Worm (Caenorhabditis elegans) whole organism, L2 larva: Measurements from ENCODE around the gene nhr-45.

Experiments
- C34F6.9 ChIP-seq: fragments of 150-350 bp; optimal IDR thresholded peaks from 2 replicates; lab custom pipeline; 2014; ENCODE audit warnings: missing biosample characterization, missing genetic modification characterization
- F13H6.1 ChIP-seq: sonication (generic microtip); optimal IDR thresholded peaks from 2 replicates; lab custom pipeline; 2016; ENCODE audit warnings: missing genetic modification characterization, missing compliant biosample characterization
- R02D3.7 ChIP-seq: fragments of 150-350 bp; optimal IDR thresholded peaks from 2 replicates; lab custom pipeline; 2014; ENCODE audit warnings: missing biosample characterization, missing genetic modification characterization
- Y55F3AM.14 ChIP-seq: fragments of 200-800 bp; sonication (Bioruptor generic); optimal IDR thresholded peaks from 2 replicates; lab custom pipeline; 2018; ENCODE audit warnings: mild to moderate bottlenecking, missing genetic modification characterization, missing compliant biosample characterization
- ZK546.5 ChIP-seq: sonication (generic microtip); optimal IDR thresholded peaks from 2 replicates; lab custom pipeline; 2017; ENCODE audit warnings: missing biosample characterization, missing genetic modification characterization
- alr-1 ChIP-seq: fragments of 150-350 bp; optimal IDR thresholded peaks from 2 replicates; lab custom pipeline; 2014; ENCODE audit warnings: missing biosample characterization, missing genetic modification characterization
- blmp-1 ChIP-seq: sonication (generic microtip); optimal IDR thresholded peaks from 2 replicates; lab custom pipeline; 2017; ENCODE audit warnings: missing genetic modification characterization, mild to moderate bottlenecking, missing compliant biosample characterization, antibody characterized with exemption, moderate library complexity; ENCODE audit not compliant: insufficient read depth
- ceh-16 ChIP-seq: fragments of 150-350 bp; optimal IDR thresholded peaks from 2 replicates; lab custom pipeline; 2014; ENCODE audit warnings: missing biosample characterization, missing genetic modification characterization
- crh-2 ChIP-seq: sonication (generic microtip); optimal IDR thresholded peaks from 2 replicates; lab custom pipeline; 2017; ENCODE audit warnings: missing biosample characterization, missing genetic modification characterization
- elt-3 ChIP-seq: sonication (generic microtip); optimal IDR thresholded peaks from 2 replicates; lab custom pipeline; 2017; ENCODE audit warnings: missing biosample characterization, missing genetic modification characterization
- fos-1 ChIP-seq: fragments of 150-350 bp; optimal IDR thresholded peaks from 2 replicates; lab custom pipeline; 2014; ENCODE audit warnings: missing biosample characterization, missing genetic modification characterization
- lin-11 ChIP-seq: fragments of 150-350 bp; sonication (generic microtip); optimal IDR thresholded peaks from 2 replicates; lab custom pipeline; 2014; ENCODE audit warnings: missing biosample characterization, missing genetic modification characterization, inconsistent platforms, mixed read lengths
- lin-13 ChIP-seq: fragments of 150-350 bp; optimal IDR thresholded peaks from 2 replicates; lab custom pipeline; 2014; ENCODE audit warnings: missing biosample characterization, missing genetic modification reagents, missing genetic modification characterization
- lin-39 ChIP-seq: fragments of 150-350 bp; optimal IDR thresholded peaks from 2 replicates; lab custom pipeline; 2014; ENCODE audit warnings: missing biosample characterization, missing genetic modification reagents, missing genetic modification characterization
- mbf-1 ChIP-seq: sonication (generic microtip); optimal IDR thresholded peaks from 2 replicates; lab custom pipeline; 2017; ENCODE audit warnings: missing biosample characterization, missing genetic modification characterization
- nhr-11 ChIP-seq: fragments of 150-350 bp; optimal IDR thresholded peaks from 2 replicates; lab custom pipeline; 2014; ENCODE audit warnings: missing biosample characterization, missing genetic modification characterization
- nhr-12 ChIP-seq: fragments of 150-350 bp; optimal IDR thresholded peaks from 2 replicates; lab custom pipeline; 2014; ENCODE audit warnings: missing biosample characterization, missing genetic modification characterization
- nhr-23 ChIP-seq: fragments of 150-350 bp; optimal IDR thresholded peaks from 2 replicates; lab custom pipeline; 2014; ENCODE audit warnings: missing biosample characterization, missing genetic modification reagents, missing genetic modification characterization
- nhr-25 ChIP-seq: fragments of 150-350 bp; sonication (generic microtip); optimal IDR thresholded peaks from 3 replicates; lab custom pipeline; 2014; ENCODE audit warnings: missing biosample characterization, missing genetic modification characterization
- peb-1 ChIP-seq: fragments of 150-350 bp; optimal IDR thresholded peaks from 2 replicates; lab custom pipeline; 2014; ENCODE audit warnings: missing biosample characterization, missing genetic modification characterization
- sem-4 ChIP-seq: fragments of 150-350 bp; optimal IDR thresholded peaks from 2 replicates; lab custom pipeline; 2014; ENCODE audit warnings: missing biosample characterization, missing genetic modification reagents, missing genetic modification characterization
- skn-1 ChIP-seq: sonication (generic microtip); optimal IDR thresholded peaks from 2 replicates; lab custom pipeline; 2017; ENCODE audit warnings: missing biosample characterization, missing genetic modification characterization
- sma-3 ChIP-seq: sonication (generic microtip); optimal IDR thresholded peaks from 2 replicates; lab custom pipeline; 2016; ENCODE audit warnings: missing genetic modification reagents, missing genetic modification characterization, missing compliant biosample characterization
- sma-9 ChIP-seq, 2 experiments: fragments of 150-350 bp in 1 of 2; sonication (generic microtip) in 1 of 2; optimal IDR thresholded peaks; 2 replicates each; lab custom pipeline; 2014 to 2016; ENCODE audit warnings: missing genetic modification characterization in 2 of 2, mild to moderate bottlenecking in 1 of 2, missing biosample characterization in 1 of 2, missing compliant biosample characterization in 1 of 2, missing genetic modification reagents in 1 of 2, moderate library complexity in 1 of 2
- unc-55 ChIP-seq: fragments of 150-350 bp; sonication (generic microtip); optimal IDR thresholded peaks from 3 replicates; lab custom pipeline; 2014; ENCODE audit warnings: missing biosample characterization, missing genetic modification reagents, missing genetic modification characterization
- unc-62 ChIP-seq: fragments of 150-350 bp; optimal IDR thresholded peaks from 2 replicates; lab custom pipeline; 2014; ENCODE audit warnings: missing biosample characterization, missing genetic modification reagents, missing genetic modification characterization
- zag-1 ChIP-seq: fragments of 150-350 bp; optimal IDR thresholded peaks from 2 replicates; lab custom pipeline; 2014; ENCODE audit warnings: missing biosample characterization, missing genetic modification characterization
- ztf-1 ChIP-seq: fragments of 200-800 bp; sonication (Bioruptor generic); conservative IDR thresholded peaks from 2 replicates; pipeline ENCODE4 v1.3.6; 2022; ENCODE audit warnings: missing genetic modification characterization, missing compliant biosample characterization
- ztf-11 ChIP-seq: sonication (generic microtip); optimal IDR thresholded peaks from 2 replicates; lab custom pipeline; 2017; ENCODE audit warnings: missing biosample characterization, missing genetic modification characterization
- ztf-4 ChIP-seq: fragments of 150-350 bp; optimal IDR thresholded peaks from 2 replicates; lab custom pipeline; 2014; ENCODE audit warnings: missing biosample characterization, missing genetic modification characterization

nhr-45 gene

DNA sequence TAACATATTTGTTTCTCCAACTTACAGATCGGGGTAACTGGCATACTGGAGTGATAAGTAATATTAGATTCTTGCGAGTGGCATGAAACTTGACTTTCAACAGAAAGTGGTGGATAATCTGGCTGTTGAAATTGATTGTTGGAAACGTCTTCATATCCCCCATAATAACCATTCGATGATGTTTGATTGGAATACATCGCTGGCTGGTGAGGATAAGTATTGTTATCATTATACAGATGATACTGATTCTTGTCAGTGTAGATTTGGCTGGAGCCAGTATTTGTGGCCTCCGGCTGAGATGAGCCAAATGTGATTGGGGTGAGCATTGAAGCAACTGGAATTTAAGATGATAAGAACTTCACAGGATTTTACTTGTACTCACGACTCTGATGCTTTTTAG, 45.1 kb downstream of the nhr-45 start:
- no peak for TF ChIP-seq peb-1 (tag; lab: Kevin White, UChicago)
- no peak for TF ChIP-seq ZK546.5 (tag; lab: Kevin White, UChicago)
- no peak for TF ChIP-seq blmp-1 (tag; lab: Kevin White, UChicago)
- TF ChIP-seq skn-1 (tag; lab: Kevin White, UChicago), result no peak
- no peak for TF ChIP-seq mbf-1 (tag; lab: Kevin White, UChicago)
- TF ChIP-seq Y55F3AM.14 (GFP tag; lab: Kevin White, UChicago), result no peak
- no peak for TF ChIP-seq fos-1 (tag; lab: Kevin White, UChicago)
- no peak for TF ChIP-seq sem-4 (tag; lab: Kevin White, UChicago)
- no peak for TF ChIP-seq C34F6.9 (tag; lab: Kevin White, UChicago)
- no peak for TF ChIP-seq ztf-11
- TF ChIP-seq ztf-4 (tag; lab: Kevin White, UChicago), result no peak
- TF ChIP-seq zag-1 (tag; lab: Kevin White, UChicago), result no peak
- no peak for TF ChIP-seq crh-2 (tag; lab: Kevin White, UChicago)
- no peak for TF ChIP-seq nhr-11
- no peak for TF ChIP-seq unc-55 (GFP tag; lab: Kevin White, UChicago)
- TF ChIP-seq ceh-16 (tag; lab: Kevin White, UChicago), result no peak
- TF ChIP-seq lin-13 (GFP tag; lab: Kevin White, UChicago), result no peak
- TF ChIP-seq, all 48 proteins: peak for 0

DNA sequence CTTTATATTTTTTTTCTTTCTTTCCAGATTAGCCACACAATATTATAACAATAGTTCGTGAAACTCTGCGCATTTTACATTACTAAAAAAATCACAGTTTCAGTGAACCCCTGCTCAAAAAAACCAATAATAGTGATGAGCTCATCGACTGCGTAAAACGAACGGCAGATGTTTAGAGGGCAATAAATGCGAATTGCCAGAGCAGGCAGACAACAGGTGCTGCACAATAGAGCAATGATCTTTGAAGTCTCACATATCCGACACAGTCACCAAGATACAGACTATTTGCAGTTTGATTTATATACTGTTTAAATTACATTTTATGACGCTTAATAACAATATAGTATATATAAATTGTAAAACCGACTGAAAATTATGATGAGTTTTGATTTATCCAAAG, 50.5 kb downstream of the nhr-45 start:
- TF ChIP-seq unc-62 (GFP tag; lab: Kevin White, UChicago) (no peak), nhr-25 (tag; lab: Kevin White, UChicago) (no peak), unc-55 (GFP tag; lab: Kevin White, UChicago) (no peak), skn-1 (tag; lab: Kevin White, UChicago) (no peak), nhr-23 (tag; lab: Kevin White, UChicago) (no peak), zag-1 (tag; lab: Kevin White, UChicago) (no peak), R02D3.7 (no peak), ztf-4 (tag; lab: Kevin White, UChicago) (no peak), sem-4 (tag; lab: Kevin White, UChicago) (no peak), mbf-1 (tag; lab: Kevin White, UChicago) (no peak), sma-9 (GFP tag; optimal IDR thresholded peaks at IDR 0.05; lab: Kevin White, UChicago) (no peak), sma-9 (tag; optimal IDR thresholded peaks at IDR 0.05; lab: Kevin White, UChicago) (no peak), elt-3 (tag; lab: Kevin White, UChicago) (no peak)

ce11 chrX:4607300-4607699, 52.8 kb downstream of the nhr-45 start:
- TF ChIP-seq crh-2 (tag; lab: Kevin White, UChicago) (no peak), sma-3 (GFP tag; lab: Kevin White, UChicago) (no peak), F13H6.1 (tag; lab: Kevin White, UChicago) (no peak), nhr-12 (tag; lab: Kevin White, UChicago) (no peak), ztf-4 (tag; lab: Kevin White, UChicago) (no peak), lin-39 (tag; lab: Kevin White, UChicago) (no peak), elt-3 (tag; lab: Kevin White, UChicago) (no peak), zag-1 (tag; lab: Kevin White, UChicago) (no peak), lin-13 (GFP tag; lab: Kevin White, UChicago) (no peak), lin-11 (no peak), mbf-1 (tag; lab: Kevin White, UChicago) (no peak), ztf-1 (GFP tag; lab: Robert Waterston, UW) (no peak), alr-1 (tag; lab: Kevin White, UChicago) (no peak)
